Fruit fly (Drosophila melanogaster): ENCODE data around the gene MESK4.

MESK4 gene

dm6 chr3R:16974904-16975303, 13.7 kb upstream of the MESK4 start, which contains the start of gene VhaM9.7-d:
Gene VhaM9.7-d, plus strand, starts transcription at chr3R:16975204.
- TF ChIP-seq Ets96B (tag; optimal IDR thresholded peaks at IDR 0.05), result no peak
- TF ChIP-seq dsx (GFP tag; optimal IDR thresholded peaks at IDR 0.05; ENCODE audit: poor library complexity, severe bottlenecking), result no peak
- no peak for TF ChIP-seq CG10631 (GFP tag; optimal IDR thresholded peaks at IDR 0.05)
- TF ChIP-seq Hr4 (GFP tag; optimal IDR thresholded peaks at IDR 0.05), result no peak
- TF ChIP-seq Smox (GFP tag; optimal IDR thresholded peaks at IDR 0.05), result no peak
- TF ChIP-seq CG6792 (GFP tag; optimal IDR thresholded peaks at IDR 0.05), result no peak
- TF ChIP-seq achi (GFP tag; optimal IDR thresholded peaks at IDR 0.05), result no peak
- TF ChIP-seq CG6854 (GFP tag; optimal IDR thresholded peaks at IDR 0.05), result no peak
- TF ChIP-seq Hr38 (GFP tag; optimal IDR thresholded peaks at IDR 0.05), result no peak
- TF ChIP-seq lz (GFP tag; optimal IDR thresholded peaks at IDR 0.05), result no peak
- TF ChIP-seq CG31627 (GFP tag; optimal IDR thresholded peaks at IDR 0.05), result no peak
- no peak for TF ChIP-seq esn (GFP tag; optimal IDR thresholded peaks at IDR 0.05)
- TF ChIP-seq CG11294 (GFP tag; IDR thresholded peaks at IDR 0.05), result no peak
- TF ChIP-seq Sox14 (GFP tag; optimal IDR thresholded peaks at IDR 0.05), result no peak
- no peak for TF ChIP-seq Eip75B (GFP tag; optimal IDR thresholded peaks at IDR 0.05)

dm6 chr3R:16977745-16978305, 10.8 kb upstream of the MESK4 start, which contains the start of gene Actn3:
Gene Actn3, minus strand, starts transcription at chr3R:16977795.
- TF ChIP-seq Hr39 (GFP tag; optimal IDR thresholded peaks at IDR 0.05) (no peak), Hr4 (GFP tag; optimal IDR thresholded peaks at IDR 0.05) (no peak), Ets96B (tag; optimal IDR thresholded peaks at IDR 0.05) (no peak), Smox (GFP tag; optimal IDR thresholded peaks at IDR 0.05) (no peak), Met (GFP tag; optimal IDR thresholded peaks at IDR 0.05) (no peak), svp (GFP tag) (no peak), Eip78C (GFP tag) (no peak), CG16779 (tag; optimal IDR thresholded peaks at IDR 0.05) (no peak), OdsH (GFP tag; optimal IDR thresholded peaks at IDR 0.05) (no peak), Hr38 (GFP tag; optimal IDR thresholded peaks at IDR 0.05) (no peak), CG3032 (tag; optimal IDR thresholded peaks at IDR 0.05) (no peak), CG1621 (tag; optimal IDR thresholded peaks at IDR 0.05) (no peak)

DNA sequence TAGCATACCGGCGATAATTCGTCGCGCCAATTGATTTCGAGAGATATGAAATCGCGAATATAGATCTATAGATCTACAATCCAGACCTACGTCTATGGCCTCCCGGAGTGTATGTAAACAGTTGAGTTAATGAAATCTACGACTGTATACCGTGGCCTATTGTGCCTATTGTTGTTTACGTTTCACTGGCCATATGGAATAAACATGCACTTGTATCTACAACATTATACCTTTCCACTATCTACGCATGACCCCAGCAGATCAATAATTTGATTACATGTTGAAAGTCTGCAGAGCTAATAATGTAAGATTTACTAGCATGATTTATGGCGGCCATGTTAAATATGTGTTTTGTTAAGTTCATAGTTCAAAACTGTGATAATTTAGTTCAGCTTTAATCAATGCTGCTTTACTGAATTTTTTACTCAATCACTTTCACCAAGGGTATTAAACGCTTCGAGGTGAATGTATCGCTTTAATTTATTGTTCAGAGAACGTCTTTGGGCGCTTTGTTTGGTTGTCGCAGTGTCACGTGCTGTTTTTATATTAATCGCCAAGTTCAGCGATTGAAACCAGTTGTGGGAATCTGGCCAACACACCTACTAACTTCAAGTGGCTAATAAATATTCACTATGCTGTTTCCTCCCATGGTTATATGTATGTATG, 7.5 kb upstream of the MESK4 start:
- TF ChIP-seq CG10669 (GFP tag; optimal IDR thresholded peaks at IDR 0.05) (no peak), dsx (GFP tag; optimal IDR thresholded peaks at IDR 0.05; ENCODE audit: poor library complexity, severe bottlenecking) (no peak), CG16779 (tag; optimal IDR thresholded peaks at IDR 0.05) (no peak), ss (GFP tag; optimal IDR thresholded peaks at IDR 0.05) (no peak), spab (GFP tag; optimal IDR thresholded peaks at IDR 0.05) (no peak), CG7368 (GFP tag; optimal IDR thresholded peaks at IDR 0.05) (no peak), CG6808 (GFP tag; optimal IDR thresholded peaks at IDR 0.05) (no peak), achi (GFP tag; optimal IDR thresholded peaks at IDR 0.05) (no peak), fkh (GFP tag; optimal IDR thresholded peaks at IDR 0.05) (peak; percentile 66), Hr38 (GFP tag; optimal IDR thresholded peaks at IDR 0.05) (no peak), svp (GFP tag) (peak; percentile 59), CG11902 (GFP tag; optimal IDR thresholded peaks at IDR 0.05) (no peak), acj6 (GFP tag; optimal IDR thresholded peaks at IDR 0.05) (no peak)

DNA sequence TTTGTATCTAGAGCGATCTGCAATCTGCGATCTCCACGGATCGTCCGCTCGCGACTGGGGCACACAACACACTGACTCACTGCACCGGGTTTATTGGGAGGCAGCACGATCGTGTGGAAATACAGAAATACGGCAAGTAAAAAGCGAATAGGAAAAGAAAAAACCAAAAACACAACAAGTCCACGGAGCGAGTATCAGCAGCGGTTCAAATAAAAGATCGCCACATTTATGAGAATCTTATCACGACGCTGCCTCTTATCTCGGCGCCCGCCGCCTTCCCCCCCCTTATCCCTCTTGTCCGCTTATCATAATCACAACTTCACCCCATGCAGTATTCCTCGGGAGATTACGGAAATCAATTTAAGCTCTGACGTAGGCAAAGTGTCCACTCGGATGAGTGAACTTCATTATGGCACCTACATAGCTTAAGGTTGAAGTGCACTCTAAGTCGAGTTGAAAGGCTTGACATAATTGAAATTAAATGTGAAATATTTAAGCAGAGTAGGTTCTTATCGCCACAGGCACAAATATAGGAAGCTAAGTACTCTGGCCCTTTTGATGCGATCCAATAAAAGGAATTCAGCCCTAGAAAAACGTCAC, 6.4 kb upstream of the MESK4 start, which contains the start of gene AhcyL2:
Gene AhcyL2, minus strand, starts transcription at position 51 of the 600 bp plus-strand sequence.
- TF ChIP-seq CG1621 (tag; optimal IDR thresholded peaks at IDR 0.05), result no peak
- no peak for TF ChIP-seq CG9139 (GFP tag; optimal IDR thresholded peaks at IDR 0.05)
- TF ChIP-seq fd85E (GFP tag; optimal IDR thresholded peaks at IDR 0.05), result no peak
- TF ChIP-seq Sox14 (GFP tag; optimal IDR thresholded peaks at IDR 0.05), result no peak
- no peak for TF ChIP-seq fd59A (GFP tag; optimal IDR thresholded peaks at IDR 0.05)
- TF ChIP-seq cyc (GFP tag; optimal IDR thresholded peaks at IDR 0.05), result no peak
- peak; percentile 28; the same call in 1 of the 2 replicates for TF ChIP-seq CG15336 (GFP tag; IDR thresholded peaks at IDR 0.05)
- no peak for TF ChIP-seq Met (GFP tag; optimal IDR thresholded peaks at IDR 0.05)
- TF ChIP-seq CG6792 (GFP tag; optimal IDR thresholded peaks at IDR 0.05), result no peak
- no peak for TF ChIP-seq achi (GFP tag; optimal IDR thresholded peaks at IDR 0.05)
- TF ChIP-seq svp (GFP tag), result peak; percentile 100
- TF ChIP-seq salr (GFP tag; optimal IDR thresholded peaks at IDR 0.05), result no peak
- no peak for TF ChIP-seq lz (GFP tag; optimal IDR thresholded peaks at IDR 0.05)
- TF ChIP-seq Lpt (GFP tag; optimal IDR thresholded peaks at IDR 0.05), result peak; percentile 2
- no peak for TF ChIP-seq CG4318 (GFP tag; optimal IDR thresholded peaks at IDR 0.05)
- no peak for TF ChIP-seq CG10669 (GFP tag; optimal IDR thresholded peaks at IDR 0.05)
- TF ChIP-seq esn (GFP tag; optimal IDR thresholded peaks at IDR 0.05), result no peak
- no peak for TF ChIP-seq OdsH (GFP tag; optimal IDR thresholded peaks at IDR 0.05)
- no peak for TF ChIP-seq dac (GFP tag; optimal IDR thresholded peaks at IDR 0.05)
- TF ChIP-seq CG3919 (GFP tag; optimal IDR thresholded peaks at IDR 0.05), result no peak
- no peak for TF ChIP-seq CG34406 (GFP tag; optimal IDR thresholded peaks at IDR 0.05)
- no peak for TF ChIP-seq CG32006 (GFP tag; optimal IDR thresholded peaks at IDR 0.05)
